Worm (Caenorhabditis elegans) whole organism, L4/young adult: ENCODE measurements around the gene C04C3.9.

ENCODE experiments used
- W03F9.2 ChIP-seq: fragments of 150-350 bp; optimal IDR thresholded peaks from 2 replicates; lab custom pipeline; 2014; ENCODE audit warnings: missing biosample characterization, missing genetic modification characterization
- him-1 ChIP-seq: sonication (generic microtip); optimal IDR thresholded peaks from 2 replicates; lab custom pipeline; 2016; ENCODE audit warnings: missing genotype, missing genetic modification reagents, missing genetic modification characterization, missing compliant biosample characterization

- TF ChIP-seq him-1 (no peak), W03F9.2 (no peak)
Measured at ce11 chrIV:3467751-3468150, 39.4 kb upstream of the C04C3.9 start.
